Fruit fly (Drosophila melanogaster): ENCODE measurements around the gene CG31415.

CG31415 gene

DNA sequence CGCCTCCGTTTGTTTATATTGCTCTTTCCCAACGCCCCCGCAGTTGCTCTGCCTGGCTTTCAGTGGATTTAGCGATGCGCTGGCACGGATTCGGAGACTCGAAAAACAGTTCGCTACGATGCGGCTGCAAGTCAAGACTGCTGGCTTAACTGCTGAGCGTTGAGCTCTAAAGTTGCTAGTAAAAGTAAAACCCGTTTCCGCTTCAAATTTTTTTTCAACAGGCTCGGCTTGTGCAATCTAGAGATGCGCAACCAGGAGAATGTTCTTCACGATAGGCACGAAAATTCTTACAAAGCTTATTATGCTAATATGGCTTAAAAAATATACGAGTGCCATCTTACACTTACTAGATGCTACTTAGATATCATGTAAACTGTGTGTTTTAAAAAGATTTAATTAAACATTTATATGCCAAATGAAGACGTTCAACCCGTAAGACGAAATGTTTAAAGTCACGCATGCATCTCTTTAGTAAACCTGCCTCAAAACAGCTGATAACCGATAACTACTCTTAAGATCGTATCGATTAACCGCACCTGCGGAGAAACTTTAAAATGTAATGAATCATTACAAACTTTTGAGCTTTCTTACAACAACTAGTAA is 4.1 kb downstream of the CG31415 start, which contains the start of gene CG12948 (continued):
- no peak for TF ChIP-seq Eip74EF (GFP tag; optimal IDR thresholded peaks at IDR 0.05)
- TF ChIP-seq Adf1 (GFP tag; IDR thresholded peaks at IDR 0.05) = peak; percentile 26; the same call in 1 of the 2 replicates
- TF ChIP-seq dan (GFP tag; IDR thresholded peaks at IDR 0.05) = no peak
- TF ChIP-seq Six4 (GFP tag; optimal IDR thresholded peaks at IDR 0.05) = no peak
- no peak for TF ChIP-seq Meics (GFP tag; optimal IDR thresholded peaks at IDR 0.05)
- peak; percentile 56 for TF ChIP-seq Dref (GFP tag; IDR thresholded peaks at IDR 0.05)
- TF ChIP-seq CG2678 (tag; optimal IDR thresholded peaks at IDR 0.05) = no peak
- peak; percentile 56 for TF ChIP-seq Xrp1 (GFP tag; IDR thresholded peaks at IDR 0.05)
- TF ChIP-seq ci (GFP tag; IDR thresholded peaks at IDR 0.05) = peak; percentile 47; the same call in 1 of the 3 replicates
- TF ChIP-seq tna (GFP tag; IDR thresholded peaks at IDR 0.05; ENCODE audit: partially characterized antibody) = peak; percentile 71
- TF ChIP-seq CG7357 (GFP tag; IDR thresholded peaks at IDR 0.05) = no peak
- TF ChIP-seq fd96Cb (tag; optimal IDR thresholded peaks at IDR 0.05) = peak; percentile 3
- no peak for TF ChIP-seq gfzf (GFP tag; optimal IDR thresholded peaks at IDR 0.05)
- TF ChIP-seq NK7.1 (GFP tag; optimal IDR thresholded peaks at IDR 0.05) = no peak
- TF ChIP-seq CG18262 (tag; optimal IDR thresholded peaks at IDR 0.05) = peak; percentile 52
- TF ChIP-seq CG5245 (GFP tag; optimal IDR thresholded peaks at IDR 0.05) = peak; percentile 25
- TF ChIP-seq CG13424 (tag; optimal IDR thresholded peaks at IDR 0.05) = peak; percentile 69
- peak; percentile 89 for TF ChIP-seq CG16813 (GFP tag; IDR thresholded peaks at IDR 0.05; ENCODE audit: partially characterized antibody)
- TF ChIP-seq B-H2 (GFP tag; optimal IDR thresholded peaks at IDR 0.05) = peak; percentile 66
- TF ChIP-seq CG17829 (tag; optimal IDR thresholded peaks at IDR 0.05) = peak; percentile 57
- TF ChIP-seq CG12071 (GFP tag; optimal IDR thresholded peaks at IDR 0.05) = no peak
- peak; percentile 86 for TF ChIP-seq vnd (GFP tag; IDR thresholded peaks at IDR 0.05; ENCODE audit: partially characterized antibody)
- no peak for TF ChIP-seq danr (GFP tag; IDR thresholded peaks at IDR 0.05)
- no peak for TF ChIP-seq exex (tag; optimal IDR thresholded peaks at IDR 0.05)
- no peak for TF ChIP-seq Vsx1 (GFP tag; optimal IDR thresholded peaks at IDR 0.05)
- TF ChIP-seq Ptx1 (GFP tag; IDR thresholded peaks at IDR 0.05) = 0 out of 2 replicates have a peak, but pooled peaks have one; percentile 43
- no peak for TF ChIP-seq trh (GFP tag; optimal IDR thresholded peaks at IDR 0.05)
- peak; percentile 16 for TF ChIP-seq Bteb2 (GFP tag; optimal IDR thresholded peaks at IDR 0.05)
- no peak for TF ChIP-seq nau (GFP tag; optimal IDR thresholded peaks at IDR 0.05)
- peak; percentile 44 for TF ChIP-seq CG12659 (GFP tag; optimal IDR thresholded peaks at IDR 0.05)
- 0 out of 2 replicates have a peak, but pooled peaks have one; percentile 19 for TF ChIP-seq onecut (GFP tag; IDR thresholded peaks at IDR 0.05)
- TF ChIP-seq MBD-R2 (GFP tag; IDR thresholded peaks at IDR 0.05) = peak; percentile 71
- peak; percentile 63 for TF ChIP-seq CG34376 (GFP tag; optimal IDR thresholded peaks at IDR 0.05)
- TF ChIP-seq pita (GFP tag; optimal IDR thresholded peaks at IDR 0.05) = no peak
- TF ChIP-seq gsb (GFP tag; IDR thresholded peaks at IDR 0.05) = no peak
- TF ChIP-seq lab (GFP tag; optimal IDR thresholded peaks at IDR 0.05) = no peak
- peak; percentile 11 for TF ChIP-seq ems (GFP tag; optimal IDR thresholded peaks at IDR 0.05)
- no peak for TF ChIP-seq CG7556 (GFP tag; optimal IDR thresholded peaks at IDR 0.05)
- TF ChIP-seq CG9797 (GFP tag; optimal IDR thresholded peaks at IDR 0.05) = no peak
- peak; percentile 35 for TF ChIP-seq CG10979 (tag; optimal IDR thresholded peaks at IDR 0.05)
- peak; percentile 45 for TF ChIP-seq YL-1 (GFP tag; optimal IDR thresholded peaks at IDR 0.05)
- peak; percentile 6; the same call in 1 of the 4 replicates for TF ChIP-seq Gug (GFP tag; IDR thresholded peaks at IDR 0.05)
- TF ChIP-seq yki (optimal IDR thresholded peaks at IDR 0.05) = no peak
- TF ChIP-seq CG8359 (GFP tag; optimal IDR thresholded peaks at IDR 0.05; ENCODE audit: borderline replicate concordance) = no peak
- no peak for TF ChIP-seq CG13894 (tag; optimal IDR thresholded peaks at IDR 0.05)
- no peak for TF ChIP-seq Elba2 (GFP tag; optimal IDR thresholded peaks at IDR 0.05)
- peak; percentile 99 for TF ChIP-seq Dll (GFP tag; IDR thresholded peaks at IDR 0.05; ENCODE audit: partially characterized antibody)
- TF ChIP-seq CG6272 (GFP tag; IDR thresholded peaks at IDR 0.05) = peak; percentile 46; the same call in 1 of the 2 replicates
- peak; percentile 60 for TF ChIP-seq CG33557 (GFP tag; optimal IDR thresholded peaks at IDR 0.05)
